Worm (Caenorhabditis elegans): Measurements from ENCODE around the gene nhr-198.
A peak's percentile ranks its signal among the peaks of the same experiment; 100 is the strongest.

nhr-198 gene

DNA sequence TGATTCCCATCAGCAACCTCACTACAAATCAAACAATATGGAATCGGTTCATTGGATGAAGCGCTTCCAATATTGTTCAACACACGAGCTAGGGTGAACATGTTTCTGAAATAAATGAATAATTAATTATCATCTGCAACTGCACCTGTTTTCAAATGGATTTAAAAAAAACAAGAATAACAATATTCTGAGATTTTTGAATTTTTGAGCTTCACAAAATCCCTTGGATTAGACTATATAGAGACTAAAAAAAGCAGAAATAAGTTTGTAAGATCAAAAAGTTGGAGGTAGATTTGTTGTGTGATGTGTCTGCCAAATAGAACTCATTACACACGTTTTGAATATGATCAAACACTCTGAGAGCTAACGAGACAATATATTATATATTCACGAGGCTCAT is 6.0 kb downstream of the nhr-198 start, which contains the start of gene nhr-199:
Gene nhr-199, minus strand, starts transcription at position 101 of the 400 bp plus-strand sequence.
- TF ChIP-seq ceh-28 (tag; optimal IDR thresholded peaks at IDR 0.05) (no peak), jun-1 (tag; optimal IDR thresholded peaks at IDR 0.05) (no peak), lsy-12 (tag; optimal IDR thresholded peaks at IDR 0.05) (no peak), snpc-4 (tag; optimal IDR thresholded peaks at IDR 0.05) (no peak), fkh-2 (tag; optimal IDR thresholded peaks at IDR 0.05) (no peak), sea-2 (GFP tag; optimal IDR thresholded peaks at IDR 0.05) (no peak), ztf-4 (tag; optimal IDR thresholded peaks at IDR 0.05) (no peak), ceh-82 (tag; optimal IDR thresholded peaks at IDR 0.05) (no peak)

DNA sequence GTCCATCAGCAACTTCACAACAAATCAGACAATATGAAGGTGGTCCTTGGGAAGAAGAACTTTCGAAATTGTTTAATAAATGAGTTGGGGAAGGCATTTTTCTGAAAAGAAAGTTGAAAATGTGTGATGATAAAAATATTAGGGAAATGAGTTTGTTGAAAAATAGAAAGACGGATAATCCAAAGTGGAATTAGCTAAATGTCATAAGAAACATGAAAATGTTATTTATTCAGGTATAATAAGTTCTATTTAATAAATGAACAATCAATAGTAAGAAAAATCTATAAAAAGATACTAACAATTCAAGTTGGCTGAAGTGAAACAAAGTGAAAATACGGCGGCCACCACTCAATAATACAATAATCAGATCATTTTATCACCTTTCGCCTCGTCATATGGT is 8.5 kb downstream of the nhr-198 start, which contains the start of gene nhr-53:
Gene nhr-53, minus strand, starts transcription at position 101 of the 400 bp plus-strand sequence.
- TF ChIP-seq zag-1 (tag; optimal IDR thresholded peaks at IDR 0.05) (no peak), egl-27 (tag; optimal IDR thresholded peaks at IDR 0.05) (no peak), pqm-1 (tag; optimal IDR thresholded peaks at IDR 0.05) (no peak), nhr-28 (tag; optimal IDR thresholded peaks at IDR 0.05) (no peak), nhr-67 (tag; optimal IDR thresholded peaks at IDR 0.05) (no peak), daf-12 (tag; optimal IDR thresholded peaks at IDR 0.05) (no peak), unc-62 (GFP tag; optimal IDR thresholded peaks at IDR 0.05) (no peak), nhr-77 (tag; optimal IDR thresholded peaks at IDR 0.05) (no peak), ceh-16 (tag; optimal IDR thresholded peaks at IDR 0.05) (no peak), hmg-11 (tag; optimal IDR thresholded peaks at IDR 0.05) (no peak), lsy-12 (tag; optimal IDR thresholded peaks at IDR 0.05) (no peak), lin-39 (tag; optimal IDR thresholded peaks at IDR 0.05) (no peak), nhr-25 (tag; optimal IDR thresholded peaks at IDR 0.05) (no peak), aly-2 (tag; optimal IDR thresholded peaks at IDR 0.05) (no peak), egl-5 (tag; optimal IDR thresholded peaks at IDR 0.05) (no peak)

ce11 chrV:15704745-15705144 is 11.0 kb downstream of the nhr-198 start, which contains the start of gene twk-34:
twk-34 (plus strand) TSS chrV:15704960.
- TF ChIP-seq pha-4 (tag; optimal IDR thresholded peaks at IDR 0.05) (no peak), aly-2 (tag; optimal IDR thresholded peaks at IDR 0.05) (no peak), elt-3 (tag; optimal IDR thresholded peaks at IDR 0.05) (peak in 1 of 3 experiments; percentile 52), mml-1 (tag; optimal IDR thresholded peaks at IDR 0.05) (no peak), snpc-4 (tag; optimal IDR thresholded peaks at IDR 0.05) (no peak), eor-1 (tag; optimal IDR thresholded peaks at IDR 0.05) (no peak), nhr-28 (tag; optimal IDR thresholded peaks at IDR 0.05) (no peak), tbx-2 (tag; optimal IDR thresholded peaks at IDR 0.05) (no peak)

- TF ChIP-seq R02D3.7 (tag; optimal IDR thresholded peaks at IDR 0.05) = no peak
- TF ChIP-seq ceh-9 (tag; optimal IDR thresholded peaks at IDR 0.05) = no peak
- no peak for TF ChIP-seq nhr-76 (tag; optimal IDR thresholded peaks at IDR 0.05)
- peak in 2 of 3 experiments; percentile 17 to 74 for TF ChIP-seq elt-3 (tag; optimal IDR thresholded peaks at IDR 0.05)
- peak; percentile 24 for TF ChIP-seq nhr-25 (tag; optimal IDR thresholded peaks at IDR 0.05)
- no peak for TF ChIP-seq hmg-11 (tag; optimal IDR thresholded peaks at IDR 0.05)
- no peak for TF ChIP-seq nhr-237 (tag; optimal IDR thresholded peaks at IDR 0.05)
- no peak for TF ChIP-seq fkh-2 (tag; optimal IDR thresholded peaks at IDR 0.05)
- no peak for TF ChIP-seq elt-2 (tag; optimal IDR thresholded peaks at IDR 0.05)
Measured at ce11 chrV:15707982-15708381, 14.2 kb downstream of the nhr-198 start.

DNA sequence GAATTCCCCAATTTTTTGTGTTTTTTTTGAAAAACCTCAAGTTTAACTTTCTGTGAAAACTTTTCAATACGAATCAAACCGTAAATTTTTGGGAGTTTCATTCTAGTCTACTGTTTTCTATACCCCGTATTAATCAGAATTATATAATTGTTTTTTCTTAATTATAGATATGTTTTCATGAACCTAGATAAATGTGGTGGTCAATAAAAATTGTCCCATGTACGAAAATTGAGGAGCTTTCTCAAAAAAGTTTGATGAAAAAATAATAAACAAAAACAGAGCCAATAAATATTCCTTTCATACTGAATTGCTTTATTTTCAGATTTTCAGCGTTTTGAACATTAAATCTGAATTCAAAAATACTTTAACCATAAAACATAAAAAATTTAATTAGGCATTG is 16.6 kb downstream of the nhr-198 start, which contains the start of gene Y6E2A.1:
Gene Y6E2A.1, minus strand, starts transcription at position 101 of the 400 bp plus-strand sequence.
- TF ChIP-seq ceh-82 (tag; optimal IDR thresholded peaks at IDR 0.05) = no peak
- TF ChIP-seq nhr-25 (tag; optimal IDR thresholded peaks at IDR 0.05) = no peak
- TF ChIP-seq nhr-237 (tag; optimal IDR thresholded peaks at IDR 0.05) = no peak
- TF ChIP-seq ZK546.5 (tag; optimal IDR thresholded peaks at IDR 0.05) = no peak
- TF ChIP-seq nhr-67 (tag; optimal IDR thresholded peaks at IDR 0.05) = no peak
- no peak for TF ChIP-seq unc-62 (GFP tag; optimal IDR thresholded peaks at IDR 0.05)

DNA sequence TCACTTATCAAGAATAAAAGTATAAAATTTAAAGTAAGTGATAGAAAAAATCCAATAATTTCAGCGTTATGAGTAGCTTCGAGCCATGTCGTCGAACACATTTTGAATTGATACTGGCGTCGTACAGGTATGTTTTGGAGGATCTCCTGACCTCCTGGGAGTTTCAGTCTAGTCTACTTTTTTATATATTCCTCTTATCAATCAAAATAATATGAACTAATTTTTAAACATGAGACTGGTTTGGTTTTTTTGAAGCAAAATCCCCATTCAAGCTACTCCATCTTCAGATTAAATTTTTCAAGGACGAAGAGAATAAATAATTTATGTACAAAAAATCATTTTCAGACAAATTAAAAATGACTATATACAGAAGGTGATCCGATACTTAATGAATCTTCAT is 18.1 kb downstream of the nhr-198 start, which contains the start of gene str-101:
Gene str-101, minus strand, starts transcription at position 101 of the 400 bp plus-strand sequence.
- no peak for TF ChIP-seq elt-3 (tag; optimal IDR thresholded peaks at IDR 0.05)
- TF ChIP-seq pha-4 (tag; optimal IDR thresholded peaks at IDR 0.05) = no peak
- TF ChIP-seq lsy-12 (tag; optimal IDR thresholded peaks at IDR 0.05) = no peak
- no peak for TF ChIP-seq fkh-10 (GFP tag; optimal IDR thresholded peaks at IDR 0.05)
- no peak for TF ChIP-seq elt-2 (tag; optimal IDR thresholded peaks at IDR 0.05)
- TF ChIP-seq daf-12 (tag; optimal IDR thresholded peaks at IDR 0.05) = no peak
- TF ChIP-seq nhr-67 (tag; optimal IDR thresholded peaks at IDR 0.05) = no peak
- no peak for TF ChIP-seq fos-1 (tag; optimal IDR thresholded peaks at IDR 0.05)
- no peak for TF ChIP-seq nhr-12 (tag; optimal IDR thresholded peaks at IDR 0.05)
- TF ChIP-seq ceh-9 (tag; optimal IDR thresholded peaks at IDR 0.05) = no peak
- TF ChIP-seq nhr-23 (tag; optimal IDR thresholded peaks at IDR 0.05) = no peak
- TF ChIP-seq nhr-237 (tag; optimal IDR thresholded peaks at IDR 0.05) = no peak

Data from whole organism, L3 larva.